Worm (Caenorhabditis elegans): ENCODE measurements around the gene Y43F4B.10.

The Y43F4B.10 gene

ce11 chrIII:13298722-13299431, 15.0 kb upstream of the Y43F4B.10 start, which contains the start of gene pgm-2:
Gene pgm-2, plus strand, starts transcription at chrIII:13299378.
- no peak for TF ChIP-seq daf-12 (tag; optimal IDR thresholded peaks at IDR 0.05)
- TF ChIP-seq nhr-43 (tag; optimal IDR thresholded peaks at IDR 0.05; ENCODE audit: poor library complexity, severe bottlenecking): no peak
- TF ChIP-seq elt-2 (tag; optimal IDR thresholded peaks at IDR 0.05): peak; percentile 77
- TF ChIP-seq jun-1 (tag; optimal IDR thresholded peaks at IDR 0.05): no peak
- TF ChIP-seq nhr-23 (tag; optimal IDR thresholded peaks at IDR 0.05): peak; percentile 24
- no peak for TF ChIP-seq eor-1 (tag; optimal IDR thresholded peaks at IDR 0.05)
- TF ChIP-seq skn-1 (tag; optimal IDR thresholded peaks at IDR 0.05): no peak
- TF ChIP-seq fos-1 (tag; optimal IDR thresholded peaks at IDR 0.05): no peak
- no peak for TF ChIP-seq sea-2 (GFP tag; optimal IDR thresholded peaks at IDR 0.05)
- TF ChIP-seq tbx-2 (tag; optimal IDR thresholded peaks at IDR 0.05): no peak
- no peak for TF ChIP-seq fkh-2 (tag; optimal IDR thresholded peaks at IDR 0.05)
- TF ChIP-seq ztf-11 (tag; optimal IDR thresholded peaks at IDR 0.05): no peak
- TF ChIP-seq elt-1 (tag; optimal IDR thresholded peaks at IDR 0.05): peak; percentile 23
- no peak for TF ChIP-seq ceh-16 (tag; optimal IDR thresholded peaks at IDR 0.05)
- TF ChIP-seq nhr-76 (tag; optimal IDR thresholded peaks at IDR 0.05): no peak
- no peak for TF ChIP-seq lin-39 (tag; optimal IDR thresholded peaks at IDR 0.05)
- peak; percentile 22 for TF ChIP-seq pha-4 (tag; optimal IDR thresholded peaks at IDR 0.05)
- TF ChIP-seq ZK546.5 (tag; optimal IDR thresholded peaks at IDR 0.05): no peak
- TF ChIP-seq elt-3 (tag; optimal IDR thresholded peaks at IDR 0.05): no peak
- no peak for TF ChIP-seq nhr-237 (tag; optimal IDR thresholded peaks at IDR 0.05)
- no peak for TF ChIP-seq lin-15B (tag; optimal IDR thresholded peaks at IDR 0.05)
- TF ChIP-seq ama-1 (optimal IDR thresholded peaks at IDR 0.05): no peak
- no peak for TF ChIP-seq snpc-4 (tag; optimal IDR thresholded peaks at IDR 0.05)
- TF ChIP-seq mml-1 (tag; optimal IDR thresholded peaks at IDR 0.05): no peak
- TF ChIP-seq zag-1 (tag; optimal IDR thresholded peaks at IDR 0.05): no peak
- TF ChIP-seq nhr-25 (tag; optimal IDR thresholded peaks at IDR 0.05): peak; percentile 76
- TF ChIP-seq ztf-4 (tag; optimal IDR thresholded peaks at IDR 0.05): no peak
- no peak for TF ChIP-seq hmg-11 (tag; optimal IDR thresholded peaks at IDR 0.05)
- no peak for TF ChIP-seq ceh-9 (tag; optimal IDR thresholded peaks at IDR 0.05)
- no peak for TF ChIP-seq pqm-1 (tag; optimal IDR thresholded peaks at IDR 0.05)
- no peak for TF ChIP-seq nhr-67 (tag; optimal IDR thresholded peaks at IDR 0.05)

ce11 chrIII:13301983-13302382, 11.9 kb upstream of the Y43F4B.10 start:
- TF ChIP-seq nhr-77 (tag; optimal IDR thresholded peaks at IDR 0.05) (no peak), ztf-4 (tag; optimal IDR thresholded peaks at IDR 0.05) (no peak), zag-1 (tag; optimal IDR thresholded peaks at IDR 0.05) (no peak), nhr-12 (tag; optimal IDR thresholded peaks at IDR 0.05) (no peak), nhr-25 (tag; optimal IDR thresholded peaks at IDR 0.05) (no peak), nhr-28 (tag; optimal IDR thresholded peaks at IDR 0.05) (no peak), ama-1 (optimal IDR thresholded peaks at IDR 0.05) (no peak), eor-1 (tag; optimal IDR thresholded peaks at IDR 0.05) (no peak), nhr-237 (tag; optimal IDR thresholded peaks at IDR 0.05) (no peak), snpc-4 (tag; optimal IDR thresholded peaks at IDR 0.05) (no peak)

- TF ChIP-seq ceh-9 (tag; optimal IDR thresholded peaks at IDR 0.05) (no peak), nhr-11 (tag; optimal IDR thresholded peaks at IDR 0.05) (no peak), fos-1 (tag; optimal IDR thresholded peaks at IDR 0.05) (no peak), nhr-67 (tag; optimal IDR thresholded peaks at IDR 0.05) (no peak), nhr-28 (tag; optimal IDR thresholded peaks at IDR 0.05) (no peak), lsy-12 (tag; optimal IDR thresholded peaks at IDR 0.05) (no peak), ztf-4 (tag; optimal IDR thresholded peaks at IDR 0.05) (no peak), mdl-1 (tag; optimal IDR thresholded peaks at IDR 0.05) (no peak), nhr-43 (tag; optimal IDR thresholded peaks at IDR 0.05; ENCODE audit: poor library complexity, severe bottlenecking) (no peak), unc-62 (GFP tag; optimal IDR thresholded peaks at IDR 0.05) (no peak), elt-3 (tag; optimal IDR thresholded peaks at IDR 0.05) (no peak), R02D3.7 (tag; optimal IDR thresholded peaks at IDR 0.05) (no peak)
Measured at ce11 chrIII:13302578-13302977, 11.3 kb upstream of the Y43F4B.10 start.
